Worm (Caenorhabditis elegans): ENCODE data around the gene hsp-17.

Gene hsp-17

DNA sequence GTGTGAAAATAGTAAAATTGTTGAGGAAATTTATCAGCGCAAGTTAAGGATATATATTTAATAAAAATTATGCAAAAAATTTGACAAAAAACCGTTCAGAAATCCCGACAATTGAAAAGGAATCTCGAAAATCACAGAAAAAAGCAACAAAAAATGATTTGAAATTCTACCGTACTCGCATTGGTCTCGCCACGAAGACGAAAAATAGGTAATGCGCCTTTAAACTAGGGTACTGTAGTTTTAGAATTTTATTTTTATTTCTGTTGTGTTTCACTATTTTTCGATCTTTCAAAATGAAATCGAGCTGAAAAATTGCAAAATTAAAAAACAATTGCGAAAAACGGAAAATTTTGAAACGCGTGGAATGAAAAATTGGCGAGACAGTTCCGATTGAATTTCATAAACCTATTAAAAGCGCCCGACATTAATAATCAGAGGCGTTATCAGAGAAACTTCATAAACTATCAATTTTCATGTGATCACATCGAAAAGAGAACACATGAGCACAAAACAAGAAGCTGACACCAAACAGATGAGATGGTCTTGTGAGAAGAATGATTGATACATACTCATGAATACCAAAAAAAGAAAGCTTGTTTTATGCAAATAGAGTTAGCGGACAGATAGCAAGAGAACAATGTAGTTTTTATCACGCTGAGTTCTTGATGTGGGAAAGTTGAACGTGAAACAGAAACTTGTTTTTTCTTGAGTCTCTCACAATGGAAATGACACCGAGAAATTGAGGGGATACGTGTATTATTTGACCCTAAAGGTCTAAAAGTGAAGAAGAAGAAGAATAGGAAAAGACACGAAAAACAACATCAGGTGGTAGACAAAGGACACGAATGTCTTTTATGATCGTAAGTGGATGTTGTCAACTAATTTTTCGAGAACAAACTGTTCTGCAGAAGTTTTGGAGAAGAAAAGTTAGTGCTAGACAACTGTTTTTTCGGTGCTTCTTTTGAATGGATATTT is 39.4 kb upstream of the hsp-17 start (continued):
- TF ChIP-seq fos-1 (tag; optimal IDR thresholded peaks at IDR 0.05) (no peak), unc-62 (GFP tag; optimal IDR thresholded peaks at IDR 0.05 in 1 of 2) (peak in 1 of 2 experiments; percentile 76), unc-62 (tag; optimal IDR thresholded peaks at IDR 0.05) (no peak), daf-16 (GFP tag; optimal IDR thresholded peaks at IDR 0.05) (no peak), daf-16 (tag; optimal IDR thresholded peaks at IDR 0.05) (peak; percentile 76), F49E8.2 (tag; optimal IDR thresholded peaks at IDR 0.05; ENCODE audit: borderline replicate concordance) (peak; percentile 12), mep-1 (tag; optimal IDR thresholded peaks at IDR 0.05) (peak; percentile 39), daf-19 (GFP tag; conservative IDR thresholded peaks at IDR 0.05) (no peak), hlh-30 (tag; optimal IDR thresholded peaks at IDR 0.05; ENCODE audit: insufficient read depth) (peak; percentile 86), spr-1 (tag; optimal IDR thresholded peaks at IDR 0.05) (no peak), aha-1 (tag) (no peak), tra-1 (GFP tag; IDR thresholded peaks at IDR 0.05) (0 out of 2 replicates have a peak, but pooled peaks have one; percentile 46), fkh-10 (GFP tag; optimal IDR thresholded peaks at IDR 0.05) (no peak), lin-13 (GFP tag; optimal IDR thresholded peaks at IDR 0.05) (no peak), lin-29 (GFP tag; IDR thresholded peaks at IDR 0.05) (no peak), mdl-1 (tag; optimal IDR thresholded peaks at IDR 0.05) (peak in 1 of 2 experiments; percentile 44), ceh-20 (GFP tag; IDR thresholded peaks at IDR 0.05) (0 out of 2 replicates have a peak, but pooled peaks have one; percentile 35), pha-4 (GFP tag; IDR thresholded peaks at IDR 0.05) (0 out of 2 replicates have a peak, but pooled peaks have one; percentile 13), pha-4 (tag; optimal IDR thresholded peaks at IDR 0.05) (no peak), ztf-11 (tag; optimal IDR thresholded peaks at IDR 0.05) (no peak), dmd-6 (GFP tag; IDR thresholded peaks at IDR 0.05) (peak; percentile 86), mxl-3 (GFP tag; optimal IDR thresholded peaks at IDR 0.05) (no peak), snpc-4 (tag; optimal IDR thresholded peaks at IDR 0.05) (no peak), Y48G9A.11 (GFP tag; IDR thresholded peaks at IDR 0.05) (peak; percentile 19; the same call in 1 of the 2 replicates), lsy-2 (tag; optimal IDR thresholded peaks at IDR 0.05) (peak in 1 of 2 experiments; percentile 42), mes-2 (tag; optimal IDR thresholded peaks at IDR 0.05; ENCODE audit: poor library complexity, severe bottlenecking) (peak; percentile 19), nhr-76 (tag; optimal IDR thresholded peaks at IDR 0.05) (no peak), pqm-1 (tag; optimal IDR thresholded peaks at IDR 0.05) (peak; percentile 53), madf-9 (GFP tag; conservative IDR thresholded peaks at IDR 0.05) (no peak)

DNA sequence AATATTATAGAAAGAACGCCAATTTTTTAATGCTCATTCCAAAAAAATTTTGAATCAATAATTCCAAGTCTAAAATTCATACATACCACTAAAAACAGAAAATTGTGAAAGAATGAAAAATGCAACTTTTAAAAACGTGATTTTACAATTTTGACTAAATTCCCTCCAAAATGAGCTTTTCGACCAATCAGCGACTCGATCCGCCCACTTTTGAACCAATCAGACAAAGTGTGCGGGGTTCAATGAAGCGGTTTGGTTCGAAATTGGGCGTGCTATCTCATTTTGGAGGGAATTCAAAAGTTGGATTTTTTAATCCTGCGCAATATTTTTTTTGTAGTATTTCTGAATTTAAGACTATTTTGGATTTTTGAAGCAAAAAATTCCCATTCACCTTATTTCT is 31.5 kb upstream of the hsp-17 start:
- TF ChIP-seq madf-5 (GFP tag; IDR thresholded peaks at IDR 0.05) (no peak), hlh-30 (tag; optimal IDR thresholded peaks at IDR 0.05; ENCODE audit: insufficient read depth) (no peak), mxl-3 (GFP tag; optimal IDR thresholded peaks at IDR 0.05) (no peak), unc-39 (tag; optimal IDR thresholded peaks at IDR 0.05) (no peak), F49E8.2 (tag; optimal IDR thresholded peaks at IDR 0.05; ENCODE audit: borderline replicate concordance) (no peak), dmd-6 (GFP tag; IDR thresholded peaks at IDR 0.05) (no peak), mxl-2 (GFP tag; conservative IDR thresholded peaks at IDR 0.05) (no peak), rbr-2 (tag; optimal IDR thresholded peaks at IDR 0.05) (no peak), ZK546.5 (tag; optimal IDR thresholded peaks at IDR 0.05) (no peak), set-16 (GFP tag; IDR thresholded peaks at IDR 0.05) (no peak), mdt-29 (GFP tag; IDR thresholded peaks at IDR 0.05) (no peak), lin-13 (GFP tag; optimal IDR thresholded peaks at IDR 0.05) (no peak), hmg-1.1 (GFP tag; IDR thresholded peaks at IDR 0.05) (no peak), lin-29 (GFP tag; IDR thresholded peaks at IDR 0.05) (no peak), zag-1 (tag; optimal IDR thresholded peaks at IDR 0.05) (no peak)

Data from whole organism, L4 larva.